Worm (Caenorhabditis elegans) whole organism, late embryonic: ENCODE measurements around the gene pwp-1.

Experiments used
- C38D4.7 ChIP-seq: fragments of 200-800 bp; sonication (Bioruptor generic); optimal IDR thresholded peaks from 2 replicates; lab custom pipeline; 2018; ENCODE audit warnings: mild to moderate bottlenecking, missing genetic modification characterization, moderate library complexity, missing compliant biosample characterization
- F13H6.1 ChIP-seq: sonication (generic microtip); optimal IDR thresholded peaks from 2 replicates; lab custom pipeline; 2016; ENCODE audit warnings: missing genetic modification characterization, missing compliant biosample characterization
- K02D7.2 ChIP-seq: sonication (generic microtip); optimal IDR thresholded peaks from 2 replicates; lab custom pipeline; 2017; ENCODE audit warnings: mild to moderate bottlenecking, missing genetic modification characterization, missing compliant biosample characterization
- K09A11.1 ChIP-seq: sonication (generic microtip); optimal IDR thresholded peaks from 2 replicates; lab custom pipeline; 2017; ENCODE audit warnings: antibody characterized with exemption, mild to moderate bottlenecking, missing genetic modification characterization, missing compliant biosample characterization; ENCODE audit not compliant: insufficient read depth
- T23F11.4 ChIP-seq: fragments of 200-800 bp; sonication (Bioruptor generic); optimal IDR thresholded peaks from 2 replicates; lab custom pipeline; 2018; ENCODE audit warnings: mild to moderate bottlenecking, missing genetic modification characterization, missing compliant biosample characterization
- Y22D7AL.16 ChIP-seq: sonication (generic microtip); optimal IDR thresholded peaks from 2 replicates; lab custom pipeline; 2016; ENCODE audit warnings: missing genetic modification characterization, missing compliant biosample characterization
- ahr-1 ChIP-seq: sonication (generic microtip); optimal IDR thresholded peaks from 2 replicates; lab custom pipeline; 2016; ENCODE audit warnings: missing genetic modification characterization, missing compliant biosample characterization
- ceh-19 ChIP-seq: fragments of 200-800 bp; sonication (Bioruptor generic); optimal IDR thresholded peaks from 2 replicates; lab custom pipeline; 2018; ENCODE audit warnings: mild to moderate bottlenecking, missing genetic modification characterization, missing compliant biosample characterization
- ceh-2 ChIP-seq: sonication (generic microtip); optimal IDR thresholded peaks from 2 replicates; lab custom pipeline; 2016; ENCODE audit warnings: missing genotype, missing genetic modification characterization, missing compliant biosample characterization
- ceh-31 ChIP-seq: sonication (generic microtip); optimal IDR thresholded peaks from 2 replicates; lab custom pipeline; 2016; ENCODE audit warnings: missing genetic modification characterization, missing compliant biosample characterization
- ceh-45 ChIP-seq: fragments of 200-800 bp; sonication (Bioruptor generic); IDR thresholded peaks from 2 replicates; pipeline ENCODE4 v1.3.6; 2022; ENCODE audit warnings: missing genetic modification reagents, missing genetic modification characterization, missing compliant biosample characterization
- elt-2 ChIP-seq: sonication (generic microtip); optimal IDR thresholded peaks from 2 replicates; lab custom pipeline; 2016; ENCODE audit warnings: missing genetic modification reagents, missing genetic modification characterization, missing compliant biosample characterization
- elt-4 ChIP-seq: sonication (generic microtip); optimal IDR thresholded peaks from 2 replicates; lab custom pipeline; 2016; ENCODE audit warnings: missing genetic modification characterization, missing compliant biosample characterization
- ets-4 ChIP-seq: sonication (generic microtip); optimal IDR thresholded peaks from 2 replicates; lab custom pipeline; 2016; ENCODE audit warnings: missing genetic modification characterization, missing compliant biosample characterization
- fax-1 ChIP-seq: sonication (generic microtip); optimal IDR thresholded peaks from 2 replicates; lab custom pipeline; 2016; ENCODE audit warnings: missing genotype, missing genetic modification characterization, missing compliant biosample characterization
- hlh-13 ChIP-seq: fragments of 200-800 bp; sonication (Bioruptor generic); optimal IDR thresholded peaks from 2 replicates; lab custom pipeline; 2018; ENCODE audit warnings: mild to moderate bottlenecking, missing genetic modification characterization, missing compliant biosample characterization
- hlh-6 ChIP-seq: sonication (generic microtip); optimal IDR thresholded peaks from 2 replicates; lab custom pipeline; 2016; ENCODE audit warnings: missing genotype, missing genetic modification characterization, missing compliant biosample characterization
- madf-2 ChIP-seq: sonication (generic microtip); optimal IDR thresholded peaks from 2 replicates; lab custom pipeline; 2017; ENCODE audit warnings: missing genetic modification characterization, missing compliant biosample characterization
- nfya-1 ChIP-seq: sonication (generic microtip); optimal IDR thresholded peaks from 2 replicates; lab custom pipeline; 2017; ENCODE audit warnings: missing genetic modification characterization, mild to moderate bottlenecking, missing compliant biosample characterization, antibody characterized with exemption, moderate library complexity
- nhr-11 ChIP-seq: fragments of 150-350 bp; optimal IDR thresholded peaks from 2 replicates; lab custom pipeline; 2014; ENCODE audit warnings: missing biosample characterization, missing genetic modification characterization
- nhr-232 ChIP-seq: sonication (generic microtip); optimal IDR thresholded peaks from 2 replicates; lab custom pipeline; 2016; ENCODE audit warnings: missing genetic modification characterization, missing compliant biosample characterization
- npax-4 ChIP-seq: sonication (generic microtip); optimal IDR thresholded peaks from 2 replicates; lab custom pipeline; 2016; ENCODE audit warnings: missing genetic modification characterization, missing compliant biosample characterization
- pat-9 ChIP-seq: fragments of 200-800 bp; sonication (Bioruptor generic); optimal IDR thresholded peaks from 2 replicates; lab custom pipeline; 2018; ENCODE audit warnings: mild to moderate bottlenecking, missing genetic modification characterization, moderate library complexity, missing compliant biosample characterization
- pax-1 ChIP-seq: fragments of 150-350 bp; optimal IDR thresholded peaks from 2 replicates; lab custom pipeline; 2014; ENCODE audit warnings: missing biosample characterization, missing genetic modification characterization
- pha-2 ChIP-seq: sonication (generic microtip); optimal IDR thresholded peaks from 2 replicates; lab custom pipeline; 2017; ENCODE audit warnings: mild to moderate bottlenecking, missing genetic modification characterization, missing compliant biosample characterization
- pqm-1 ChIP-seq: sonication (generic microtip); optimal IDR thresholded peaks from 2 replicates; lab custom pipeline; 2016; ENCODE audit warnings: missing genetic modification characterization, missing compliant biosample characterization
- pros-1 ChIP-seq: fragments of 150-350 bp; optimal IDR thresholded peaks from 2 replicates; lab custom pipeline; 2014; ENCODE audit warnings: missing biosample characterization, missing genetic modification reagents, missing genetic modification characterization
- ref-2 ChIP-seq: sonication (generic microtip); optimal IDR thresholded peaks from 2 replicates; lab custom pipeline; 2016; ENCODE audit warnings: missing genetic modification characterization, missing compliant biosample characterization
- rnt-1 ChIP-seq: sonication (generic microtip); optimal IDR thresholded peaks from 2 replicates; lab custom pipeline; 2016; ENCODE audit warnings: missing genetic modification characterization, missing compliant biosample characterization
- sox-2 ChIP-seq: fragments of 200-800 bp; sonication (Bioruptor generic); IDR thresholded peaks from 2 replicates; pipeline ENCODE4 v1.3.6; 2022; ENCODE audit warnings: missing genetic modification reagents, missing genetic modification characterization, missing compliant biosample characterization
- tbx-2 ChIP-seq: sonication (generic microtip); optimal IDR thresholded peaks from 2 replicates; lab custom pipeline; 2016; ENCODE audit warnings: missing genetic modification characterization, missing compliant biosample characterization
- unc-42 ChIP-seq: sonication (generic microtip); optimal IDR thresholded peaks from 2 replicates; lab custom pipeline; 2016; ENCODE audit warnings: missing genotype, missing genetic modification characterization, missing compliant biosample characterization
- unc-55 ChIP-seq: sonication (generic microtip); optimal IDR thresholded peaks from 2 replicates; lab custom pipeline; 2017; ENCODE audit warnings: missing biosample characterization, missing genetic modification reagents, missing genetic modification characterization
- unc-86 ChIP-seq: sonication (generic microtip); optimal IDR thresholded peaks from 2 replicates; lab custom pipeline; 2016; ENCODE audit warnings: missing genetic modification characterization, missing compliant biosample characterization
- zip-5 ChIP-seq: sonication (generic microtip); optimal IDR thresholded peaks from 2 replicates; lab custom pipeline; 2016; ENCODE audit warnings: missing genetic modification characterization, missing compliant biosample characterization
- ztf-16 ChIP-seq: sonication (generic microtip); optimal IDR thresholded peaks from 2 replicates; lab custom pipeline; 2017; ENCODE audit warnings: missing genetic modification characterization, missing compliant biosample characterization

pwp-1 gene

DNA sequence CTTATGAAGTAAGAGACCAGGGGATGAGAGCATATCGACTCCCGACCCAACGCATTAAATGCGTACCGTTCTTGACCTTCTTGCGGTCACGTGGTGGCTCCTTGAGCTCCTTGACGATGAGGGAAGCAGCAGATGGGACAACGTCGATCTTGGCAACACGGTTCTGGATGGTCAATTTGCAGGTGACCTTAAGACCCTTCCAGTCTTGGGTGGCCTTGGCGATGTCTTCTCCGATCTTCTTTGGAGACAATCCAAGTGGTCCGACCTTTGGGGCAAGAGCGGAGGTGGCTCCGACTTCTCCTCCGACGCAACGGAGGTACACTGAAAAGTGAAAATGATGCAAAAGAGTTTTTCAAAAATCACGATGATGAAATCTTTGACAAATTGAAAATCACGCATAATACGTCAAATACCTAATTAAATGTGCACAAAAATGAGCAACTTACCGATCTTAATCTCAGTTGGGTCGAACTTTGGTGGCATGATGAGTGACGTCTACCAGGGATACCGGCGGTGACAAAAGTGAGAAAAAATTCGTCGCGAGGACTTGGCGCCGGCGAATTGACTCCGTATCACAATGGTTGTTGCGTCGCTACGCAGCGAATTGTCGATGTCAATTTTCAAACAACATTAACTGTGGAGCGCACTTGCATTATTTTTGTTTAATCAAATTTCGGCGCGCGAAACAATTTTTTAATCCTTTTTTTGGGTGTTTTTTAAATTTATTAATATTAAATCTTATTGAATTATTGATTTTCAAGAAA lies 3.9 kb upstream of the pwp-1 start, which contains the start of gene rpl-12 (continued):
- TF ChIP-seq pqm-1 (tag; lab: Kevin White, UChicago) (peak; percentile 59), nhr-232 (tag; lab: Kevin White, UChicago) (no peak), T23F11.4 (GFP tag; lab: Kevin White, UChicago) (peak; percentile 26), ztf-16 (no peak), K02D7.2 (no peak), ceh-19 (GFP tag; lab: Kevin White, UChicago) (no peak), rnt-1 (tag; lab: Kevin White, UChicago) (peak; percentile 73), elt-4 (no peak), madf-2 (peak; percentile 66), pax-1 (tag; lab: Kevin White, UChicago) (peak; percentile 75), Y22D7AL.16 (no peak), unc-42 (tag; lab: Kevin White, UChicago) (peak; percentile 100), tbx-2 (peak; percentile 94), hlh-13 (GFP tag; lab: Kevin White, UChicago) (peak; percentile 8), ref-2 (tag; lab: Kevin White, UChicago) (peak; percentile 93), ceh-45 (GFP tag; lab: Robert Waterston, UW) (0 out of 2 replicates have a peak, but pooled peaks have one; percentile 50), K09A11.1 (tag; lab: Kevin White, UChicago) (peak; percentile 44), hlh-6 (no peak), F13H6.1 (tag; lab: Kevin White, UChicago) (peak; percentile 26), pat-9 (peak; percentile 73), nhr-11 (tag; lab: Kevin White, UChicago) (no peak), sox-2 (peak; percentile 80), pros-1 (tag; lab: Kevin White, UChicago) (peak; percentile 73), ceh-2 (tag; lab: Kevin White, UChicago) (peak; percentile 48), elt-2 (tag; lab: Kevin White, UChicago) (peak; percentile 84)

DNA sequence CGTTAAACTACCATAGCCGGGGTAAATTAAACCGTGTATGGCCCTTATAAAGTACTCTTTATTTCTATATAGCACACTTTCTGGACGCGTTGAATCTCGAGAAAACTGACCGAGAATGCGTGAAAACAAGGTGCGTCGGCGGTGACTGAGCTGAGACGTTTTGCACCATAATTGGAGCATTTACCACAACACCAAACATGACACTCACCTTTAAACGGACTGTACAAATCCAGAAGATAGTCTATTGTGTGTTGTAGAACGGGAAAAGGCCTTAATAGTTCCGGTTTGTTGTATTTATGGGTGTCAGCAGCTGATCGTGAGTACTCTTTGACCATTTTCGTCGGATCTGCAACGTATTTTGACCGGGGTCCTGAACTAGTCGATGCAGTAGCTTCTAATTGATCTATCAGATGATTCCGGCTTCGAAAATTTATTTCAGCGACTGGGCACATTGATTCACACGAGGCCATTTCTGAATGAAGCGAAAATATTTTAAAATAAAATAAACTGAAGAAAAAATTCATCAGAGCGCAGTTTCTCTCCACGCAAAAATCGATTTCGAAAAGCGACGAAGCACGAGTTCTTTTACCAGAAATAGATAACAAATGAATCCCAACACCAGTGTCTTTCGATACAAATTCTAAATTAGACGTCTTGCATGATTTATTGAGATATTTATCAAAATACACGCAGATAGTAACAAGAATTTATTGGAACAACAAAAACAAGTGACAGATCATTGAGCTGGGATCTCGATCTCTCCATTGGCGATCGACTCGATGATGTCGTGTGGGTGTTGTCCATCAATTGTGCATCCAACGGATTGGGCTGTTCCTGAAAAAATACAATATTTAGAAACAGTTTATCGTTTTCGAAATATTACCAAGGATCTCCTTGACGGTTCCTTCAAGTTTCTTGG lies 2.8 kb upstream of the pwp-1 start, which contains the start of gene tag-115:
tag-115 (minus strand) TSS at position 472 of the 919 bp plus-strand sequence.
- TF ChIP-seq ceh-31 = no peak
- no peak for TF ChIP-seq fax-1 (tag; lab: Kevin White, UChicago)
- no peak for TF ChIP-seq unc-55
- TF ChIP-seq nhr-11 (tag; lab: Kevin White, UChicago) = no peak
- no peak for TF ChIP-seq zip-5 (tag; lab: Kevin White, UChicago)
- no peak for TF ChIP-seq pha-2
- no peak for TF ChIP-seq pat-9
- TF ChIP-seq sox-2 = no peak
- TF ChIP-seq ets-4 (tag; lab: Kevin White, UChicago) = no peak
- TF ChIP-seq C38D4.7 = no peak
- TF ChIP-seq ahr-1 (tag; lab: Kevin White, UChicago) = no peak
- TF ChIP-seq pqm-1 (tag; lab: Kevin White, UChicago) = no peak
- TF ChIP-seq npax-4 (tag; lab: Kevin White, UChicago) = no peak

DNA sequence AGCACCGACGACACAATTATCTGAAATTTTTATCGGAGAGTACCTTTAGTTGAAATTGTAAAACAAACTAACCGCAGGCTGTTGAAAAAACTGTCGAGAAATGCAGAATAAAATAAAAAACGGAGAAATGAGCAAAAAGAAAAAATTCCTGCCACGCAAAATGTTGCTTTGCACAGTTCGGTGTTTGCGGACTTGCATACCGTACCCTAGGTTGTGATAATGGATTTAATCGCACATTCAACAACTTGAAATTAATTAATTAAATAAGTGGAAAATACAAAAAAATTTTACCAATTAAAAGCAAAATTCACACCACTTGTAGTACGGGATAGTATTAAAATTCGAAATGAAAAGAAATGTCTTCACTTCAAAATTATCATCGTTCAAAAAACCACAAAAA lies 5.0 kb downstream of the pwp-1 start:
- TF ChIP-seq madf-2 (no peak), elt-2 (tag; lab: Kevin White, UChicago) (no peak), F13H6.1 (tag; lab: Kevin White, UChicago) (no peak), nfya-1 (tag; lab: Kevin White, UChicago) (peak; percentile 47), unc-42 (tag; lab: Kevin White, UChicago) (peak; percentile 77), unc-86 (tag; lab: Kevin White, UChicago) (no peak)
